Fruit fly (Drosophila melanogaster) whole organism, embryonic: ENCODE data around the gene CG15814.

Source experiments
- Adf1 ChIP-seq: fragments of 200-800 bp; sonication (Bioruptor generic); IDR thresholded peaks from 2 replicates; pipeline ENCODE4 v1.3.6; 2022; ENCODE audit warnings: missing biosample characterization, missing genetic modification characterization
- Aef1 ChIP-seq: fragments of 200-800 bp; sonication (Bioruptor generic); IDR thresholded peaks from 3 replicates; pipeline ENCODE4 v1.3.6; 2022; ENCODE audit warnings: missing biosample characterization, missing genetic modification characterization
- CG10147 ChIP-seq: fragments of 200-800 bp; sonication (Bioruptor generic); optimal IDR thresholded peaks from 2 replicates; lab custom pipeline; 2019; ENCODE audit warnings: missing biosample characterization, mild to moderate bottlenecking, missing genetic modification characterization, moderate library complexity
- CG10366 ChIP-seq: fragments of 200-800 bp; sonication (Bioruptor generic); IDR thresholded peaks from 2 replicates; pipeline ENCODE4 v1.3.6; 2022; ENCODE audit warnings: missing biosample characterization, missing genetic modification characterization
- CG10543 ChIP-seq: fragments of 200-800 bp; sonication (Bioruptor generic); optimal IDR thresholded peaks from 3 replicates; lab custom pipeline; 2017; ENCODE audit warnings: missing biosample characterization, mild to moderate bottlenecking, missing genetic modification characterization, moderate library complexity
- CG10654 ChIP-seq: fragments of 200-800 bp; sonication (Bioruptor generic); optimal IDR thresholded peaks from 2 replicates; lab custom pipeline; 2016; ENCODE audit warnings: missing biosample characterization, missing genetic modification characterization
- CG18011 ChIP-seq: fragments of 200-800 bp; sonication (Bioruptor generic); optimal IDR thresholded peaks from 2 replicates; lab custom pipeline; 2017; ENCODE audit warnings: missing biosample characterization, missing genetic modification characterization, mild to moderate bottlenecking, moderate library complexity, missing genotype
- CG2889 ChIP-seq: fragments of 200-800 bp; sonication (Bioruptor generic); IDR thresholded peaks from 3 replicates; pipeline ENCODE4 v1.3.6; 2022; ENCODE audit warnings: missing biosample characterization, missing genetic modification characterization
- CG31365 ChIP-seq: fragments of 200-800 bp; sonication (Bioruptor generic); optimal IDR thresholded peaks from 2 replicates; lab custom pipeline; 2018; ENCODE audit warnings: missing biosample characterization, mild to moderate bottlenecking, missing genetic modification characterization
- CG3163 ChIP-seq: fragments of 200-800 bp; sonication (Bioruptor generic); optimal IDR thresholded peaks from 3 replicates; lab custom pipeline; 2016; ENCODE audit warnings: missing biosample characterization, missing genetic modification characterization
- CG6791 ChIP-seq: fragments of 200-800 bp; sonication (Bioruptor generic); IDR thresholded peaks from 3 replicates; pipeline ENCODE4 v1.3.6; 2022; ENCODE audit warnings: missing biosample characterization, missing genetic modification characterization; ENCODE audit not compliant: partially characterized antibody
- CG8089 ChIP-seq: fragments of 200-800 bp; sonication (Bioruptor generic); optimal IDR thresholded peaks from 3 replicates; lab custom pipeline; 2016; ENCODE audit warnings: missing biosample characterization, missing genetic modification characterization
- CG8765 ChIP-seq: fragments of 200-800 bp; sonication (Bioruptor generic); IDR thresholded peaks from 2 replicates; pipeline ENCODE4 v1.3.6; 2022; ENCODE audit warnings: missing biosample characterization, missing genetic modification characterization
- CG9797 ChIP-seq: fragments of 200-800 bp; sonication (Bioruptor generic); optimal IDR thresholded peaks from 3 replicates; lab custom pipeline; 2018; ENCODE audit warnings: missing biosample characterization, mild to moderate bottlenecking, missing genetic modification characterization
- Dfd ChIP-seq, 2 experiments: fragments of >200 bp; optimal IDR thresholded peaks; 2 replicates each; lab custom pipeline; 2017; ENCODE audit warnings: missing biosample characterization in 2 of 2, missing genetic modification characterization in 2 of 2
- Dll ChIP-seq: fragments of 200-800 bp; sonication (Bioruptor generic); IDR thresholded peaks from 4 replicates; pipeline ENCODE4 v1.3.6; 2022; ENCODE audit warnings: missing biosample characterization, missing genetic modification characterization; ENCODE audit not compliant: partially characterized antibody
- Doc3 ChIP-seq: fragments of 200-800 bp; sonication (Bioruptor generic); IDR thresholded peaks from 3 replicates; pipeline ENCODE4 v1.3.6; 2022; ENCODE audit warnings: missing biosample characterization, missing genetic modification characterization; ENCODE audit not compliant: partially characterized antibody
- Ets65A ChIP-seq: fragments of 200-800 bp; sonication (Bioruptor generic); peaks from one replicate; lab custom pipeline; 2016; ENCODE audit warnings: missing biosample characterization, missing genetic modification characterization
- HLHmδ ChIP-seq: fragments of 200-800 bp; sonication (Bioruptor generic); optimal IDR thresholded peaks from 2 replicates; lab custom pipeline; 2018; ENCODE audit warnings: missing biosample characterization, mild to moderate bottlenecking, missing genetic modification characterization, moderate library complexity
- Kr ChIP-seq: fragments of 200-800 bp; sonication (Bioruptor generic); optimal IDR thresholded peaks from 2 replicates; lab custom pipeline; 2017; ENCODE audit warnings: missing biosample characterization, mild to moderate bottlenecking, missing genetic modification characterization
- MESR4 ChIP-seq: fragments of 200-800 bp; sonication (Bioruptor generic); optimal IDR thresholded peaks from 2 replicates; lab custom pipeline; 2018; ENCODE audit warnings: missing biosample characterization, mild to moderate bottlenecking, missing genetic modification characterization, moderate library complexity
- MTF-1 ChIP-seq: fragments of 200-800 bp; sonication (Bioruptor generic); optimal IDR thresholded peaks from 2 replicates; lab custom pipeline; 2018; ENCODE audit warnings: missing biosample characterization, mild to moderate bottlenecking, missing genetic modification characterization, borderline replicate concordance
- Oaz ChIP-seq: fragments of 200-800 bp; sonication (Bioruptor generic); IDR thresholded peaks from 2 replicates; pipeline ENCODE4 v1.3.6; 2022; ENCODE audit warnings: missing biosample characterization, missing genetic modification characterization
- Poxn ChIP-seq: fragments of 200-800 bp; sonication (Bioruptor generic); IDR thresholded peaks from 2 replicates; pipeline ENCODE4 v1.3.6; 2022; ENCODE audit warnings: missing biosample characterization, missing genetic modification characterization
- Ravus ChIP-seq: fragments of 200-800 bp; sonication (Bioruptor generic); IDR thresholded peaks from 2 replicates; pipeline ENCODE4 v1.3.6; 2022; ENCODE audit warnings: missing biosample characterization, missing genetic modification characterization
- Six4 ChIP-seq: fragments of 200-800 bp; sonication (Bioruptor generic); optimal IDR thresholded peaks from 2 replicates; lab custom pipeline; 2016; ENCODE audit warnings: missing biosample characterization, missing genetic modification characterization
- Trl ChIP-seq, 3 experiments: fragments of >200 bp in 2 of 3; fragments of 200-800 bp in 1 of 3; sonication (Bioruptor generic) in 1 of 3; optimal IDR thresholded peaks; 2 replicates in 1 of 3; 3 replicates in 2 of 3; lab custom pipeline; 2016 to 2017; ENCODE audit warnings: missing biosample characterization in 1 of 3, missing genetic modification characterization in 1 of 3
- abd-A ChIP-seq: fragments of 200-800 bp; sonication (Bioruptor generic); optimal IDR thresholded peaks from 3 replicates; lab custom pipeline; 2019; ENCODE audit warnings: missing biosample characterization, mild to moderate bottlenecking, missing genetic modification characterization, moderate library complexity
- bab2 ChIP-seq: fragments of 200-800 bp; sonication (Bioruptor generic); optimal IDR thresholded peaks from 2 replicates; lab custom pipeline; 2016; ENCODE audit warnings: missing biosample characterization, missing genetic modification characterization
- bsh ChIP-seq, 2 experiments: fragments of 200-800 bp; sonication (Bioruptor generic); optimal IDR thresholded peaks; 2 replicates each; lab custom pipeline; 2017 to 2018; ENCODE audit warnings: mild to moderate bottlenecking in 2 of 2, missing biosample characterization in 2 of 2, missing genetic modification characterization in 2 of 2, moderate library complexity in 1 of 2
- disco-r ChIP-seq: fragments of 200-800 bp; sonication (Bioruptor generic); optimal IDR thresholded peaks from 2 replicates; lab custom pipeline; 2016; ENCODE audit warnings: missing biosample characterization, missing genetic modification characterization
- dysf ChIP-seq: fragments of 200-800 bp; sonication (Bioruptor generic); IDR thresholded peaks from 3 replicates; pipeline ENCODE4 v1.3.6; 2022; ENCODE audit warnings: missing biosample characterization, missing genetic modification characterization
- fd3F ChIP-seq: fragments of 200-800 bp; sonication (Bioruptor generic); optimal IDR thresholded peaks from 2 replicates; lab custom pipeline; 2018; ENCODE audit warnings: missing biosample characterization, mild to moderate bottlenecking, missing genetic modification characterization, moderate library complexity
- ftz-f1 ChIP-seq: fragments of 200-800 bp; sonication (Bioruptor generic); optimal IDR thresholded peaks from 2 replicates; lab custom pipeline; 2016; ENCODE audit warnings: missing biosample characterization, missing genetic modification characterization
- grau ChIP-seq: fragments of 200-800 bp; optimal IDR thresholded peaks from 3 replicates; lab custom pipeline; 2019; ENCODE audit warnings: missing biosample characterization, mild to moderate bottlenecking, missing genetic modification characterization, moderate library complexity
- hbn ChIP-seq: fragments of 200-800 bp; sonication (Bioruptor generic); IDR thresholded peaks from 2 replicates; pipeline ENCODE4 v1.3.6; 2022; ENCODE audit warnings: missing biosample characterization, missing genetic modification characterization; ENCODE audit not compliant: partially characterized antibody
- kni ChIP-seq: fragments of 200-800 bp; sonication (Bioruptor generic); optimal IDR thresholded peaks from 3 replicates; lab custom pipeline; 2017; ENCODE audit warnings: mild to moderate bottlenecking, missing biosample characterization, missing genetic modification reagents, missing genetic modification characterization
- lab ChIP-seq: fragments of 200-800 bp; sonication (Bioruptor generic); optimal IDR thresholded peaks from 3 replicates; lab custom pipeline; 2017; ENCODE audit warnings: missing biosample characterization, missing genetic modification characterization, mild to moderate bottlenecking, moderate library complexity, missing genetic modification reagents
- luna ChIP-seq: fragments of 200-800 bp; sonication (Bioruptor generic); optimal IDR thresholded peaks from 2 replicates; lab custom pipeline; 2016; ENCODE audit warnings: missing biosample characterization, missing genetic modification characterization
- otp ChIP-seq: fragments of 200-800 bp; sonication (Bioruptor generic); IDR thresholded peaks from 3 replicates; pipeline ENCODE4, ENCODE4 v1.3.6; 2022; ENCODE audit warnings: missing biosample characterization, missing genetic modification characterization
- pan ChIP-seq, 4 experiments: fragments of >200 bp in 3 of 4; fragments of 200-800 bp in 1 of 4; sonication (Bioruptor generic) in 1 of 4; optimal IDR thresholded peaks in 3 of 4; IDR thresholded peaks in 1 of 4; 2 replicates each; pipeline versions ENCODE4 v1.3.6 to Lab custom; 2017 to 2022; ENCODE audit warnings: missing biosample characterization in 2 of 4, missing genetic modification characterization in 2 of 4, mixed read lengths in 1 of 4
- pnt ChIP-seq: fragments of 200-800 bp; sonication (Bioruptor generic); optimal IDR thresholded peaks from 3 replicates; lab custom pipeline; 2016; ENCODE audit warnings: missing biosample characterization, missing genetic modification characterization
- row ChIP-seq: fragments of 200-800 bp; sonication (Bioruptor generic); IDR thresholded peaks from 3 replicates; pipeline ENCODE4 v1.3.6; 2022; ENCODE audit warnings: missing biosample characterization, missing genetic modification characterization
- sc ChIP-seq, 3 experiments: fragments of >200 bp in 2 of 3; fragments of 200-800 bp in 1 of 3; sonication (Bioruptor generic) in 1 of 3; optimal IDR thresholded peaks; 2 replicates in 2 of 3; 3 replicates in 1 of 3; lab custom pipeline; 2017; ENCODE audit warnings: mild to moderate bottlenecking in 1 of 3, missing biosample characterization in 1 of 3, missing genetic modification characterization in 1 of 3, missing genetic modification reagents in 1 of 3
- sr ChIP-seq: fragments of 200-800 bp; sonication (Bioruptor generic); IDR thresholded peaks from 3 replicates; pipeline ENCODE4 v1.3.6; 2022; ENCODE audit warnings: missing biosample characterization, missing genetic modification characterization
- tll ChIP-seq, 2 experiments: fragments of 200-800 bp in 1 of 2; fragments of >200 bp in 1 of 2; sonication (Bioruptor generic) in 1 of 2; optimal IDR thresholded peaks; 2 replicates each; lab custom pipeline; 2017 to 2019; ENCODE audit warnings: missing biosample characterization in 2 of 2, missing genetic modification characterization in 2 of 2, mild to moderate bottlenecking in 1 of 2, moderate library complexity in 1 of 2
- wdn ChIP-seq: fragments of 200-800 bp; sonication (Bioruptor generic); IDR thresholded peaks from 2 replicates; pipeline ENCODE4 v1.3.6; 2022; ENCODE audit warnings: missing biosample characterization, missing genetic modification characterization
- wek ChIP-seq: fragments of 200-800 bp; sonication (Bioruptor generic); optimal IDR thresholded peaks from 3 replicates; lab custom pipeline; 2018; ENCODE audit warnings: missing biosample characterization, mild to moderate bottlenecking, missing genetic modification characterization, moderate library complexity

CG15814 gene

DNA sequence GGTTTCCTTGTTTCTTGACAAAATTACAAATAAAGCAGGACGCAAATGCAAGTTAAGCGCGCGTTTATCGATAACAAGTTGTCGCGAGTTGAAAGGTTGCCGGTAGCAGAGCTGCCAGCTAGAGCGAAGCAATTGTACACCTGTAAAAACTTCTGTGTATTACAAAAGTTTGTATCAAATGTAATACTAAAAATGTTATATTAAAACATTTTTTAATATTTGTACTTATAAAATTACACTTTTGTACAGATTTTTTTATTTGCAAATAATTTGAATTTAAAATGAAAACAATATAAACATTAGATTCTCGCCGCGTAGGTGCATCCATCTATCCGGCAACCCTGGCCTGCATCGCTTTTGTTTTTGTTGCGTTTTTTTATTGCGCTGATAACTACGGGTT lies 5.5 kb downstream of the CG15814 start, which contains the start of the genes CG8142 and Ucp4A (continued):
- TF ChIP-seq Dll (GFP tag; lab: Robert Waterston, UW), result 0 out of 4 replicates have a peak, but pooled peaks have one; percentile 40
- no peak for TF ChIP-seq pan (optimal IDR thresholded peaks at IDR 0.05; lab: Kevin White, UChicago)
- TF ChIP-seq pan (GFP tag; optimal IDR thresholded peaks at IDR 0.05 in 1 of 2, IDR thresholded peaks at IDR 0.05 in 1 of 2), result peak in 1 of 2 experiments; percentile 98
- TF ChIP-seq CG10147 (GFP tag; lab: Kevin White, UChicago), result peak; percentile 79
- no peak for TF ChIP-seq Trl (optimal IDR thresholded peaks at IDR 0.05; lab: Kevin White, UChicago)
- TF ChIP-seq Trl (GFP tag; optimal IDR thresholded peaks at IDR 0.05; lab: Kevin White, UChicago), result peak; percentile 44
- peak; percentile 21 to 92 for TF ChIP-seq bsh (GFP tag; optimal IDR thresholded peaks at IDR 0.05; lab: Kevin White, UChicago)
- TF ChIP-seq CG6791 (GFP tag; lab: Robert Waterston, UW), result no peak
- TF ChIP-seq CG9797, result peak; percentile 28
- TF ChIP-seq CG31365 (tag; lab: Kevin White, UChicago), result no peak
- TF ChIP-seq Dfd (GFP tag; optimal IDR thresholded peaks at IDR 0.05; lab: Kevin White, UChicago), result no peak
- TF ChIP-seq lab (GFP tag; lab: Kevin White, UChicago), result peak; percentile 94
- peak; percentile 43; the same call in 2 of the 3 replicates for TF ChIP-seq sr (GFP tag; lab: Robert Waterston, UW)
- TF ChIP-seq MTF-1 (GFP tag; lab: Kevin White, UChicago), result peak; percentile 73
- TF ChIP-seq grau (tag; lab: Kevin White, UChicago), result peak; percentile 90
- peak; percentile 91 for TF ChIP-seq CG10654
- peak; percentile 69 for TF ChIP-seq CG18011
- TF ChIP-seq hbn, result no peak
- TF ChIP-seq bab2, result peak; percentile 73
- peak; percentile 99 for TF ChIP-seq row (GFP tag; lab: Robert Waterston, UW)
- peak; percentile 83 for TF ChIP-seq CG10543 (GFP tag; lab: Kevin White, UChicago)
- peak; percentile 96 for TF ChIP-seq dysf (GFP tag; lab: Robert Waterston, UW)
- no peak for TF ChIP-seq wek (GFP tag; lab: Kevin White, UChicago)
- TF ChIP-seq Aef1, result peak; percentile 96
- peak; percentile 91 for TF ChIP-seq fd3F (GFP tag; lab: Kevin White, UChicago)
- no peak for TF ChIP-seq CG3163 (GFP tag; lab: Kevin White, UChicago)
- no peak for TF ChIP-seq Kr
- TF ChIP-seq kni (GFP tag; lab: Kevin White, UChicago), result peak; percentile 75
- TF ChIP-seq CG8765 (GFP tag; lab: Robert Waterston, UW), result peak; percentile 88
- no peak for TF ChIP-seq luna (GFP tag; lab: Kevin White, UChicago)
- peak; percentile 30 for TF ChIP-seq CG8089 (GFP tag; lab: Kevin White, UChicago)
- peak; percentile 93 for TF ChIP-seq wdn (GFP tag; lab: Robert Waterston, UW)
- TF ChIP-seq Oaz (GFP tag; lab: Robert Waterston, UW), result peak; percentile 92
- no peak for TF ChIP-seq Doc3
- no peak for TF ChIP-seq HLHmδ
- TF ChIP-seq Ets65A (GFP tag; lab: Kevin White, UChicago), result peak; percentile 96
- peak; percentile 80 for TF ChIP-seq Ravus (GFP tag; lab: Robert Waterston, UW)
- peak; percentile 93 for TF ChIP-seq CG2889
- peak; percentile 14 for TF ChIP-seq disco-r (GFP tag; lab: Kevin White, UChicago)
- TF ChIP-seq sc (optimal IDR thresholded peaks at IDR 0.05; lab: Kevin White, UChicago), result no peak
- peak; percentile 79 for TF ChIP-seq sc (GFP tag; optimal IDR thresholded peaks at IDR 0.05; lab: Kevin White, UChicago)
- TF ChIP-seq pnt (GFP tag; lab: Kevin White, UChicago), result peak; percentile 52
- TF ChIP-seq Poxn (GFP tag; lab: Robert Waterston, UW), result peak; percentile 84
- peak; percentile 87 for TF ChIP-seq Six4 (GFP tag; lab: Kevin White, UChicago)
- TF ChIP-seq tll (GFP tag; optimal IDR thresholded peaks at IDR 0.05; lab: Kevin White, UChicago), result peak in 1 of 2 experiments; percentile 7
- TF ChIP-seq ftz-f1 (GFP tag; lab: Kevin White, UChicago), result peak; percentile 25
- TF ChIP-seq otp (GFP tag; lab: Robert Waterston, UW), result peak; percentile 87
- peak; percentile 74 for TF ChIP-seq Adf1 (GFP tag; lab: Robert Waterston, UW)
- TF ChIP-seq CG10366 (GFP tag; lab: Robert Waterston, UW), result peak; percentile 96
- no peak for TF ChIP-seq abd-A (tag; lab: Kevin White, UChicago)
- TF ChIP-seq MESR4, result no peak
